Worm (Caenorhabditis elegans) whole organism, L2 larva: ENCODE results near the gene B0001.2.

Experiments
- C34F6.9 ChIP-seq: fragments of 150-350 bp; optimal IDR thresholded peaks from 2 replicates; lab custom pipeline; 2014; ENCODE audit warnings: missing biosample characterization, missing genetic modification characterization
- F13H6.1 ChIP-seq: sonication (generic microtip); optimal IDR thresholded peaks from 2 replicates; lab custom pipeline; 2016; ENCODE audit warnings: missing genetic modification characterization, missing compliant biosample characterization
- R02D3.7 ChIP-seq: fragments of 150-350 bp; optimal IDR thresholded peaks from 2 replicates; lab custom pipeline; 2014; ENCODE audit warnings: missing biosample characterization, missing genetic modification characterization
- ZK546.5 ChIP-seq: sonication (generic microtip); optimal IDR thresholded peaks from 2 replicates; lab custom pipeline; 2017; ENCODE audit warnings: missing biosample characterization, missing genetic modification characterization
- alr-1 ChIP-seq: fragments of 150-350 bp; optimal IDR thresholded peaks from 2 replicates; lab custom pipeline; 2014; ENCODE audit warnings: missing biosample characterization, missing genetic modification characterization
- ama-1 ChIP-seq: fragments of 150-350 bp; optimal IDR thresholded peaks from 2 replicates; lab custom pipeline; 2018; ENCODE audit warnings: inconsistent platforms
- blmp-1 ChIP-seq: sonication (generic microtip); optimal IDR thresholded peaks from 2 replicates; lab custom pipeline; 2017; ENCODE audit warnings: missing genetic modification characterization, mild to moderate bottlenecking, missing compliant biosample characterization, antibody characterized with exemption, moderate library complexity; ENCODE audit not compliant: insufficient read depth
- ceh-16 ChIP-seq: fragments of 150-350 bp; optimal IDR thresholded peaks from 2 replicates; lab custom pipeline; 2014; ENCODE audit warnings: missing biosample characterization, missing genetic modification characterization
- ceh-82 ChIP-seq: fragments of 150-350 bp; optimal IDR thresholded peaks from 2 replicates; lab custom pipeline; 2014; ENCODE audit warnings: missing biosample characterization, missing genetic modification characterization
- crh-2 ChIP-seq: sonication (generic microtip); optimal IDR thresholded peaks from 2 replicates; lab custom pipeline; 2017; ENCODE audit warnings: missing biosample characterization, missing genetic modification characterization
- egl-27 ChIP-seq: sonication (generic microtip); optimal IDR thresholded peaks from 3 replicates; lab custom pipeline; 2017; ENCODE audit warnings: missing biosample characterization, missing genetic modification reagents, missing genetic modification characterization
- fos-1 ChIP-seq: fragments of 150-350 bp; optimal IDR thresholded peaks from 2 replicates; lab custom pipeline; 2014; ENCODE audit warnings: missing biosample characterization, missing genetic modification characterization
- gmeb-1 ChIP-seq: fragments of 150-350 bp; optimal IDR thresholded peaks from 2 replicates; lab custom pipeline; 2014; ENCODE audit warnings: missing biosample characterization, missing genetic modification characterization
- lin-13 ChIP-seq: fragments of 150-350 bp; optimal IDR thresholded peaks from 2 replicates; lab custom pipeline; 2014; ENCODE audit warnings: missing biosample characterization, missing genetic modification reagents, missing genetic modification characterization
- lsy-2 ChIP-seq, 2 experiments: fragments of 150-350 bp in 1 of 2; sonication (generic microtip) in 1 of 2; optimal IDR thresholded peaks; 2 replicates each; lab custom pipeline; 2014 to 2017; ENCODE audit warnings: missing biosample characterization in 2 of 2, missing genetic modification characterization in 2 of 2
- mbf-1 ChIP-seq: sonication (generic microtip); optimal IDR thresholded peaks from 2 replicates; lab custom pipeline; 2017; ENCODE audit warnings: missing biosample characterization, missing genetic modification characterization
- mdl-1 ChIP-seq, 2 experiments: fragments of 150-350 bp in 1 of 2; sonication (generic microtip) in 1 of 2; optimal IDR thresholded peaks; 2 replicates each; lab custom pipeline; 2017; ENCODE audit warnings: missing biosample characterization in 2 of 2, missing genetic modification characterization in 2 of 2
- nhr-11 ChIP-seq: fragments of 150-350 bp; optimal IDR thresholded peaks from 2 replicates; lab custom pipeline; 2014; ENCODE audit warnings: missing biosample characterization, missing genetic modification characterization
- nhr-12 ChIP-seq: fragments of 150-350 bp; optimal IDR thresholded peaks from 2 replicates; lab custom pipeline; 2014; ENCODE audit warnings: missing biosample characterization, missing genetic modification characterization
- nhr-129 ChIP-seq: fragments of 150-350 bp; optimal IDR thresholded peaks from 2 replicates; lab custom pipeline; 2014; ENCODE audit warnings: missing biosample characterization, missing genetic modification characterization
- nhr-25 ChIP-seq: fragments of 150-350 bp; sonication (generic microtip); optimal IDR thresholded peaks from 3 replicates; lab custom pipeline; 2014; ENCODE audit warnings: missing biosample characterization, missing genetic modification characterization
- nhr-6 ChIP-seq: fragments of 150-350 bp; optimal IDR thresholded peaks from 2 replicates; lab custom pipeline; 2014; ENCODE audit warnings: missing biosample characterization, missing genetic modification characterization
- sem-4 ChIP-seq: fragments of 150-350 bp; optimal IDR thresholded peaks from 2 replicates; lab custom pipeline; 2014; ENCODE audit warnings: missing biosample characterization, missing genetic modification reagents, missing genetic modification characterization
- skn-1 ChIP-seq: sonication (generic microtip); optimal IDR thresholded peaks from 2 replicates; lab custom pipeline; 2017; ENCODE audit warnings: missing biosample characterization, missing genetic modification characterization
- snpc-4 ChIP-seq: fragments of 150-350 bp; optimal IDR thresholded peaks from 2 replicates; lab custom pipeline; 2014; ENCODE audit warnings: missing biosample characterization, missing genetic modification characterization
- unc-39 ChIP-seq: fragments of 150-350 bp; optimal IDR thresholded peaks from 2 replicates; lab custom pipeline; 2014; ENCODE audit warnings: missing biosample characterization, missing genetic modification characterization
- unc-55 ChIP-seq: fragments of 150-350 bp; sonication (generic microtip); optimal IDR thresholded peaks from 3 replicates; lab custom pipeline; 2014; ENCODE audit warnings: missing biosample characterization, missing genetic modification reagents, missing genetic modification characterization
- ztf-11 ChIP-seq: sonication (generic microtip); optimal IDR thresholded peaks from 2 replicates; lab custom pipeline; 2017; ENCODE audit warnings: missing biosample characterization, missing genetic modification characterization

The B0001.2 gene

DNA sequence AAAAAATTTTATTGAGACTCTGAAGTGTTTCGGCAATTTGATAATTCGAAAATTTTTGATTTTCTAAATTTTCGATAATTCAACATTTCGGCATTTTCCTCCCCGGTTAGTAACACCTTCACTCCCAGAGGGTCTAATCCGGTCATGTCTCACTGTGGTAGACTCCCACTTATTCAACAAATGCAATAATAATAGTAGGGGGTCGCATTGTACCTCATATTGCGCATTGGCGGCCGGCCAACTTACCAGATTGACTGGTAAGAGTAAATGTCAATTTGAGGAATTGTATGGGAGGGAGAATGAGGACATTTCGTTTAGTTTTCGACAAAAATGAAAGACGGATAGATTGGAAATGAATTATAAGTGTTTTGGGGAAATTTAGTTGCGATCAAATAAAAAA lies 17.0 kb downstream of the B0001.2 start:
- TF ChIP-seq lin-13 (GFP tag; lab: Kevin White, UChicago) (no peak), nhr-129 (tag; lab: Kevin White, UChicago) (peak; percentile 13)

DNA sequence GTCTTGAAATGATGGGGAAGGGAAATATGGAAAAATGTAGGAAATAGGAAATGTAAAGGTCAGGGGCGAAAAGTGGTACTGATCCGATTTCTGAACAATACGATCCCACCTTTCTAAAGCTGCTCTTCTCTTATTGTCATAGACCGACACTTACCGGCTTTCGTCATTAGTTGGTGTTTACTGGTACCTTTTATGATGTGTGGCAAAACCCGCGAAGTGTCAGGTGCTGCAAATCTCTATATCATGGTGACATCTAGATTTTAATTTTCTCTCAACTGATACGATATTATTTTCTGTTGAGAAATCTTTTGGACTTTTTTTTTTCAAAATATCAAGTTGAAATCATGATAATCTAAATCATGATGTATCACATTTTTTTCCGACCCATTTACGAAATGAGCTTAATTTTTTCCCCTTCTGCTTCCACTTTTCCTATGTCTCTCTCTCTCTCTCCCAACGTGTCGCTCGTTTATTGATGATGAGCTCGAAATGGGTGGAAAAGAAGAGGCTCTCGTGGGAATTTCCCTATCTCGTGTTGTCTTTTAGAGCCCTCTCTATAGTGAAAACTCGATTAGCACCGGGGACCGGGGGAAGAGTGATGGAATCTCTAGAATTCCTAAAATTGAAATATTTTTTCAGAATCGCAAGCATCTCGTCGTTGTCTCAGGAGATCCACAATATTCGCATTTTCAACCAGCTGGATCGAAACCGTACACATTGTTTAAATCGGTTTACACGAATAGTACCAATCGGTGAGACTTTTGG lies 19.3 kb downstream of the B0001.2 start:
- TF ChIP-seq snpc-4 (peak; percentile 59), mbf-1 (tag; lab: Kevin White, UChicago) (no peak), nhr-129 (tag; lab: Kevin White, UChicago) (peak; percentile 11)
- TF ChIP-seq, all 48 proteins: peak for 2

DNA sequence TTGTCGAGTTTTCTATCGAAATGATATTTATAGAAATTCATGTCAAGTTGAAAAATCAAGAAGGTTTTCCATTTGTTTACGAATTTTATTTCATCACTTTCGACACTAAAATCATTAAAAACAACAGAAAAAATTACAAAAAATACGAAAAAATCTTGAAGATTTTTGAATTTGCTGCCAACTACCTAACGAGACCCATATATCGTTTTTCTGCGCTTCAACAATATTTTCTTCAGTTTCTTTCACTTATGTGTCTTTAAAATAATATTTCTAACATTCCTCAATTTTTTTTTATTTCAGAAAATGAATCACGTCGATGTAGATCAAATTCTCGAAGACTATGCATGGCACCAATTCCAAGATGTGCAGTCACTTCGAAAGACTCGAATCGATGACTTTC lies 21.6 kb downstream of the B0001.2 start, which contains the start of gene lin-24:
lin-24 (plus strand) TSS at position 301 of the 400 bp plus-strand sequence.
- no peak for TF ChIP-seq nhr-12 (tag; lab: Kevin White, UChicago)
- no peak for TF ChIP-seq nhr-25 (tag; lab: Kevin White, UChicago)
- TF ChIP-seq sem-4 (tag; lab: Kevin White, UChicago): no peak
- TF ChIP-seq lin-13 (GFP tag; lab: Kevin White, UChicago): no peak
- TF ChIP-seq F13H6.1 (tag; lab: Kevin White, UChicago): no peak
- TF ChIP-seq R02D3.7 (tag; lab: Kevin White, UChicago): no peak
- TF ChIP-seq snpc-4: no peak

DNA sequence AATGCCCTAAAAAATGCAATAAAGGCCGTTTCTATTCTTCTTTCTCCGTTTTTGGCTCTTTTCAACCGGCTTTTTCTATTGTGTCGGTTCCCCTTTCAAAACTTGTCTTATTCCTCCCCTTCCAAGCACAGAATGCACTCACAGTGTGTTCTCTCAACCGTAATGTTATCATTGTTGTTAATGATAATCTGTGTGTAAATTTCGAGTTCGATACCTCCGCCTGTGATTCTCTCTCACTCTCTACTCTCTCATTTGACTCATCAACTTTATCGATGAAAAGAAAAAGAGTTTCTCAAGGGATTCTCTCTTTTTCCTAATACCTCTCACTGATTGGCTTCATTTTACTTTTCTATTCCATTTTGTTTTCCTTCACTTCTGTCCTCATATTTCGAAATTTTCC lies 22.1 kb downstream of the B0001.2 start:
- TF ChIP-seq ceh-16 (no peak), nhr-129 (tag; lab: Kevin White, UChicago) (peak; percentile 11), ZK546.5 (tag; lab: Kevin White, UChicago) (no peak), unc-39 (tag; lab: Kevin White, UChicago) (no peak), alr-1 (tag; lab: Kevin White, UChicago) (no peak), ztf-11 (tag; lab: Kevin White, UChicago) (no peak), blmp-1 (tag; lab: Kevin White, UChicago) (no peak), mdl-1 (tag; optimal IDR thresholded peaks at IDR 0.05; lab: Kevin White, UChicago) (no peak), ceh-82 (tag; lab: Kevin White, UChicago) (no peak), snpc-4 (no peak), unc-55 (GFP tag; lab: Kevin White, UChicago) (peak; percentile 54), sem-4 (tag; lab: Kevin White, UChicago) (no peak), ama-1 (lab: Kevin White, UChicago) (no peak), fos-1 (tag; lab: Kevin White, UChicago) (peak; percentile 90), C34F6.9 (peak; percentile 31)
- TF ChIP-seq, all 48 proteins: peak for 4

DNA sequence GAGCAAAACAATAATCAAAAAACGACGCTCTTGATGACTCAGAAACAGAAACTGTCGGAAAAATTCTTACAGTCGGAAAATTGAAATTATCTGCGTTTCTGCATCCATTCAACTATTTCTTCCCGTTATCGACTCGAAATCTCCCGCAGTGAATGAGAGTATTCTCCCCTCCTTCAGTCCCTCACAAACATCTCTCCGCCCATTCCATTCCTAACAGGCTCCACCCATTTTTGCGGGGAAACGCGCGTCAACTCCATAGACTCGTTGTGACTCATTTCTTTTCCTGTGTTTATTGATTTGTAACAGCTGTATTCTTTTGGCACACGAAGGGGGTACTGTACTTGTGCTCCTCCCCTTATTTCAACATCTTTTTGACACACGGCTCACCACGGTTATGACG lies 22.9 kb downstream of the B0001.2 start:
- TF ChIP-seq ztf-11 (tag; lab: Kevin White, UChicago): no peak
- peak in 1 of 2 experiments; percentile 43 for TF ChIP-seq lsy-2 (tag; optimal IDR thresholded peaks at IDR 0.05; lab: Kevin White, UChicago)
- no peak for TF ChIP-seq nhr-11 (tag; lab: Kevin White, UChicago)
- TF ChIP-seq nhr-129 (tag; lab: Kevin White, UChicago): peak; percentile 73
- TF ChIP-seq skn-1 (tag; lab: Kevin White, UChicago): no peak
- TF ChIP-seq egl-27: no peak
- no peak for TF ChIP-seq gmeb-1 (tag; lab: Kevin White, UChicago)
- TF ChIP-seq nhr-6 (tag; lab: Kevin White, UChicago): no peak
- no peak for TF ChIP-seq crh-2 (tag; lab: Kevin White, UChicago)
- peak; percentile 31 for TF ChIP-seq unc-55 (GFP tag; lab: Kevin White, UChicago)

DNA sequence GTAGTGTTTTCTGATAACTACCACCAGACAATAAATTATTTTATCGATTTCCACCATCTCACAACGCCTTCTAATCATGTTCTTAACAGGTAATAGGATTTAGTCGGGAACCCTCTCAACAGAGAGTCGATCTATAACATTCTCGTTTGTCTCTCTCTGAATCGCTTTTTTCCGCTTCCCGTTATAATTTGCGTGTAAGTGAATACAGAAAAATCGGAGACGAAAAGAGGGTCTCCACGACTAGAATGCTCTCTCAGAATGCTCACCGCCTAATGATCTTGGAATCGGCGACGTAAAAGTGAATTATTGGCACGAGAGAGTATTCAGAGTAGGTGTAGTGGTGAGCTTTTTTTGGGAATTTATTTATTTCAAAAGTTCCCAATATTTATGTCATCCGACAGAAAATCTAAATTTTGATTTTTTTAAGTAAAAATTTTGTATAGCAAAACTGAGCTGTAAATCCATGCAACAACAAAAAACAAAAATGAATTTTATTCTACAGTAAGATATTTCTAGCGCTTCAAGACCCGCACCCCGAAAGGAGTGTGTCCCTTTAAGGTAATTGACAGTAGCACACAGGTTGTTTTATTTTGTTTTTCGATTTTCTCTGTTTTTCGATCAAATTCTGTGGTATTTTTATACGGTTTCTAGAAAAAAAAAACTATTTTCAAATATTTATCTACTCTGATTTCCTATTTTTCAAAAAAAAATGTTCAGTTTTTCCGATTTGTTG lies 23.9 kb downstream of the B0001.2 start:
- TF ChIP-seq unc-39 (tag; lab: Kevin White, UChicago): no peak
- no peak for TF ChIP-seq alr-1 (tag; lab: Kevin White, UChicago)
- peak in 1 of 2 experiments; percentile 15 for TF ChIP-seq lsy-2 (tag; optimal IDR thresholded peaks at IDR 0.05; lab: Kevin White, UChicago)
